Worm (Caenorhabditis elegans) whole organism, L1 larva: ENCODE results near the gene cla-1.
A peak's percentile ranks its signal among the peaks of the same experiment; 100 is the strongest.

ENCODE experiments used
- aly-2 ChIP-seq: fragments of 150-350 bp; optimal IDR thresholded peaks from 2 replicates; lab custom pipeline; 2014; ENCODE audit warnings: missing biosample characterization, missing genetic modification characterization
- ama-1 ChIP-seq: fragments of 150-350 bp; optimal IDR thresholded peaks from 2 replicates; lab custom pipeline; 2014
- lin-14 ChIP-seq: fragments of 200-800 bp; sonication (Bioruptor generic); optimal IDR thresholded peaks from 2 replicates; lab custom pipeline; 2018; ENCODE audit warnings: mild to moderate bottlenecking, missing genetic modification characterization, moderate library complexity, missing compliant biosample characterization
- mdl-1 ChIP-seq, 2 experiments: fragments of 150-350 bp; optimal IDR thresholded peaks; 2 replicates each; lab custom pipeline; 2014 to 2017; ENCODE audit warnings: missing biosample characterization in 2 of 2, missing genetic modification characterization in 2 of 2, inconsistent platforms in 1 of 2
- unc-62 ChIP-seq: fragments of 150-350 bp; optimal IDR thresholded peaks from 2 replicates; lab custom pipeline; 2014; ENCODE audit warnings: missing biosample characterization, missing genetic modification reagents, missing genetic modification characterization

- no peak for TF ChIP-seq mdl-1 (tag; optimal IDR thresholded peaks at IDR 0.05; lab: Kevin White, UChicago)
- no peak for TF ChIP-seq ama-1 (lab: Kevin White, UChicago)
- no peak for TF ChIP-seq unc-62 (GFP tag; lab: Kevin White, UChicago)
- no peak for TF ChIP-seq aly-2 (tag; lab: Kevin White, UChicago)
- TF ChIP-seq lin-14 (GFP tag; lab: Kevin White, UChicago) = peak; percentile 65
These were observed 70.8 kb downstream of the cla-1 start for ce11 chrIV:7659481-7659880.
